Fruit fly (Drosophila melanogaster) whole organism, embryonic: Measurements from ENCODE around the gene RpS12.

Experiments used
- Aef1 ChIP-seq: fragments of 200-800 bp; sonication (Bioruptor generic); IDR thresholded peaks from 3 replicates; pipeline ENCODE4 v1.3.6; 2022; ENCODE audit warnings: missing biosample characterization, missing genetic modification characterization
- Antp ChIP-seq: fragments of 200-800 bp; sonication (Bioruptor generic); optimal IDR thresholded peaks from 3 replicates; lab custom pipeline; 2016; ENCODE audit warnings: missing biosample characterization, missing genetic modification characterization
- BEAF-32 ChIP-seq: fragments of 200-800 bp; sonication (Bioruptor generic); optimal IDR thresholded peaks from 3 replicates; lab custom pipeline; 2017; ENCODE audit warnings: missing biosample characterization, missing genetic modification characterization, mild to moderate bottlenecking, moderate library complexity, missing genetic modification reagents
- CG10147 ChIP-seq: fragments of 200-800 bp; sonication (Bioruptor generic); optimal IDR thresholded peaks from 2 replicates; lab custom pipeline; 2019; ENCODE audit warnings: missing biosample characterization, mild to moderate bottlenecking, missing genetic modification characterization, moderate library complexity
- CG1024 ChIP-seq: fragments of 200-800 bp; sonication (Bioruptor generic); IDR thresholded peaks from 2 replicates; pipeline ENCODE4 v1.3.6; 2022; ENCODE audit warnings: missing biosample characterization, missing genetic modification characterization
- CG10267 ChIP-seq: fragments of 200-800 bp; sonication (Bioruptor generic); optimal IDR thresholded peaks from 2 replicates; lab custom pipeline; 2018; ENCODE audit warnings: missing biosample characterization, mild to moderate bottlenecking, missing genetic modification characterization, moderate library complexity
- CG11093 ChIP-seq: fragments of 200-800 bp; sonication (Bioruptor generic); IDR thresholded peaks from 3 replicates; pipeline ENCODE4 v1.3.6; 2022; ENCODE audit warnings: missing biosample characterization, missing genetic modification characterization
- CG14441 ChIP-seq: fragments of 200-800 bp; sonication (Bioruptor generic); IDR thresholded peaks from 2 replicates; pipeline ENCODE4 v1.3.6; 2022; ENCODE audit warnings: missing biosample characterization, missing genetic modification characterization
- CG16813 ChIP-seq: fragments of 200-800 bp; sonication (Bioruptor generic); IDR thresholded peaks from 3 replicates; pipeline ENCODE4 v1.3.6; 2022; ENCODE audit warnings: missing biosample characterization, missing genetic modification characterization; ENCODE audit not compliant: partially characterized antibody
- CG16863 ChIP-seq: fragments of 200-800 bp; sonication (Bioruptor generic); optimal IDR thresholded peaks from 3 replicates; lab custom pipeline; 2016; ENCODE audit warnings: missing biosample characterization, missing genetic modification characterization
- CG2875 ChIP-seq: fragments of 200-800 bp; sonication (Bioruptor generic); optimal IDR thresholded peaks from 2 replicates; lab custom pipeline; 2017; ENCODE audit warnings: missing biosample characterization, mild to moderate bottlenecking, missing genetic modification characterization, missing genetic modification reagents
- CG30020 ChIP-seq: fragments of 200-800 bp; optimal IDR thresholded peaks from 2 replicates; lab custom pipeline; 2019; ENCODE audit warnings: missing biosample characterization, mild to moderate bottlenecking, missing genetic modification characterization, moderate library complexity
- CG3847 ChIP-seq: fragments of 200-800 bp; sonication (Bioruptor generic); IDR thresholded peaks from 2 replicates; pipeline ENCODE4 v1.3.6; 2022; ENCODE audit warnings: missing biosample characterization, missing genetic modification characterization
- CG42726 ChIP-seq: fragments of 200-800 bp; sonication (Bioruptor generic); IDR thresholded peaks from 2 replicates; pipeline ENCODE4 v1.3.6; 2022; ENCODE audit warnings: missing biosample characterization, missing genetic modification characterization; ENCODE audit not compliant: partially characterized antibody
- CG43689 ChIP-seq: fragments of 200-800 bp; sonication (Bioruptor generic); IDR thresholded peaks from 2 replicates; pipeline ENCODE4 v1.3.6; 2022; ENCODE audit warnings: missing biosample characterization, missing genetic modification characterization
- CG7745 ChIP-seq: fragments of 200-800 bp; sonication (Bioruptor generic); optimal IDR thresholded peaks from 2 replicates; lab custom pipeline; 2018; ENCODE audit warnings: missing biosample characterization, mild to moderate bottlenecking, missing genetic modification characterization, moderate library complexity
- CG8290 ChIP-seq, 3 experiments: fragments of 200-800 bp; sonication (Bioruptor generic); optimal IDR thresholded peaks; 2 replicates each; lab custom pipeline; 2016 to 2019; ENCODE audit warnings: missing biosample characterization in 3 of 3, missing genetic modification characterization in 3 of 3, mild to moderate bottlenecking in 2 of 3, moderate library complexity in 1 of 3
- CG8478 ChIP-seq: fragments of >200 bp; optimal IDR thresholded peaks from 2 replicates; lab custom pipeline; 2018
- CG8765 ChIP-seq: fragments of 200-800 bp; sonication (Bioruptor generic); IDR thresholded peaks from 2 replicates; pipeline ENCODE4 v1.3.6; 2022; ENCODE audit warnings: missing biosample characterization, missing genetic modification characterization
- CG8944 ChIP-seq: fragments of 200-800 bp; sonication (Bioruptor generic); optimal IDR thresholded peaks from 3 replicates; lab custom pipeline; 2016; ENCODE audit warnings: missing biosample characterization, missing genetic modification characterization
- CG9932 ChIP-seq: fragments of 200-800 bp; sonication (Bioruptor generic); IDR thresholded peaks from 2 replicates; pipeline ENCODE4 v1.3.6; 2022; ENCODE audit warnings: missing biosample characterization, missing genetic modification characterization
- CTCF ChIP-seq: fragments of 200-800 bp; sonication (Bioruptor generic); optimal IDR thresholded peaks from 2 replicates; lab custom pipeline; 2017; ENCODE audit warnings: missing biosample characterization, mild to moderate bottlenecking, missing genetic modification characterization, moderate library complexity
- HmgZ ChIP-seq: fragments of 200-800 bp; sonication (Bioruptor generic); optimal IDR thresholded peaks from 2 replicates; lab custom pipeline; 2018; ENCODE audit warnings: missing biosample characterization, mild to moderate bottlenecking, missing genetic modification characterization
- Hmr ChIP-seq: fragments of 200-800 bp; sonication (Bioruptor generic); optimal IDR thresholded peaks from 3 replicates; lab custom pipeline; 2017; ENCODE audit warnings: mild to moderate bottlenecking, missing biosample characterization, missing genetic modification reagents, missing genetic modification characterization
- Hr39 ChIP-seq: fragments of >200 bp; optimal IDR thresholded peaks from 2 replicates; lab custom pipeline; 2017
- Lhr ChIP-seq: fragments of 200-800 bp; sonication (Bioruptor generic); optimal IDR thresholded peaks from 3 replicates; lab custom pipeline; 2017; ENCODE audit warnings: mild to moderate bottlenecking, missing biosample characterization, missing genetic modification reagents, missing genetic modification characterization
- Sox102F ChIP-seq: fragments of 200-800 bp; sonication (Bioruptor generic); optimal IDR thresholded peaks from 2 replicates; lab custom pipeline; 2018; ENCODE audit warnings: missing biosample characterization, mild to moderate bottlenecking, missing genetic modification characterization, moderate library complexity
- Xbp1 ChIP-seq: fragments of 200-800 bp; sonication (Bioruptor generic); optimal IDR thresholded peaks from 3 replicates; lab custom pipeline; 2016; ENCODE audit warnings: missing biosample characterization, mild to moderate bottlenecking, missing genetic modification characterization
- abd-A ChIP-seq: fragments of 200-800 bp; sonication (Bioruptor generic); optimal IDR thresholded peaks from 3 replicates; lab custom pipeline; 2019; ENCODE audit warnings: missing biosample characterization, mild to moderate bottlenecking, missing genetic modification characterization, moderate library complexity
- al ChIP-seq: fragments of 200-800 bp; sonication (Bioruptor generic); IDR thresholded peaks from 2 replicates; pipeline ENCODE4 v1.3.6; 2022; ENCODE audit warnings: missing biosample characterization, missing genetic modification characterization
- amos ChIP-seq: fragments of 200-800 bp; sonication (Bioruptor generic); IDR thresholded peaks from 2 replicates; pipeline ENCODE4 v1.3.6; 2022; ENCODE audit warnings: missing biosample characterization, missing genetic modification characterization; ENCODE audit not compliant: partially characterized antibody
- ato ChIP-seq: fragments of 200-800 bp; sonication (Bioruptor generic); IDR thresholded peaks from 2 replicates; pipeline ENCODE4 v1.3.6; 2022; ENCODE audit warnings: missing biosample characterization, missing genetic modification characterization; ENCODE audit not compliant: partially characterized antibody
- br ChIP-seq: fragments of >200 bp; optimal IDR thresholded peaks from 2 replicates; lab custom pipeline; 2017
- cg ChIP-seq: fragments of 200-800 bp; sonication (Bioruptor generic); optimal IDR thresholded peaks from 3 replicates; lab custom pipeline; 2019; ENCODE audit warnings: missing biosample characterization, mild to moderate bottlenecking, missing genetic modification characterization, moderate library complexity
- danr ChIP-seq: fragments of 200-800 bp; sonication (Bioruptor generic); IDR thresholded peaks from 2 replicates; pipeline ENCODE4 v1.3.6; 2022; ENCODE audit warnings: missing biosample characterization, missing genetic modification characterization
- dm ChIP-seq: fragments of 200-800 bp; sonication (Bioruptor generic); optimal IDR thresholded peaks from 3 replicates; lab custom pipeline; 2016; ENCODE audit warnings: missing biosample characterization, missing genetic modification characterization
- hbn ChIP-seq: fragments of 200-800 bp; sonication (Bioruptor generic); IDR thresholded peaks from 2 replicates; pipeline ENCODE4 v1.3.6; 2022; ENCODE audit warnings: missing biosample characterization, missing genetic modification characterization; ENCODE audit not compliant: partially characterized antibody
- inv ChIP-seq: fragments of 200-800 bp; sonication (Bioruptor generic); IDR thresholded peaks from 2 replicates; pipeline ENCODE4 v1.3.6; 2022; ENCODE audit warnings: missing biosample characterization, missing genetic modification characterization; ENCODE audit not compliant: partially characterized antibody
- klu ChIP-seq: fragments of 200-800 bp; sonication (Bioruptor generic); IDR thresholded peaks from 2 replicates; pipeline ENCODE4 v1.3.6; 2022; ENCODE audit warnings: missing biosample characterization, missing genetic modification characterization
- lbe ChIP-seq: fragments of 200-800 bp; sonication (Bioruptor generic); optimal IDR thresholded peaks from 2 replicates; lab custom pipeline; 2016; ENCODE audit warnings: missing biosample characterization, mild to moderate bottlenecking, missing genetic modification characterization
- lmd ChIP-seq: fragments of 200-800 bp; sonication (Bioruptor generic); IDR thresholded peaks from 2 replicates; pipeline ENCODE4 v1.3.6; 2022; ENCODE audit warnings: missing biosample characterization, missing genetic modification characterization
- mam ChIP-seq: fragments of 200-800 bp; sonication (Bioruptor generic); optimal IDR thresholded peaks from 3 replicates; lab custom pipeline; 2016; ENCODE audit warnings: missing biosample characterization, missing genetic modification characterization
- pros ChIP-seq: fragments of 200-800 bp; sonication (Bioruptor generic); optimal IDR thresholded peaks from 3 replicates; lab custom pipeline; 2019; ENCODE audit warnings: missing biosample characterization, mild to moderate bottlenecking, missing genetic modification characterization, moderate library complexity
- pzg ChIP-seq: fragments of 200-800 bp; sonication (Bioruptor generic); optimal IDR thresholded peaks from 3 replicates; lab custom pipeline; 2018; ENCODE audit warnings: missing biosample characterization, mild to moderate bottlenecking, missing genetic modification characterization, moderate library complexity
- sens-2 ChIP-seq: fragments of 200-800 bp; sonication (Bioruptor generic); IDR thresholded peaks from 2 replicates; pipeline ENCODE4 v1.3.6; 2022; ENCODE audit warnings: missing biosample characterization, missing genetic modification characterization
- slp2 ChIP-seq: fragments of 200-800 bp; sonication (Bioruptor generic); optimal IDR thresholded peaks from 2 replicates; lab custom pipeline; 2016; ENCODE audit warnings: missing biosample characterization, missing genetic modification characterization
- sob ChIP-seq: fragments of 200-800 bp; sonication (Bioruptor generic); IDR thresholded peaks from 2 replicates; pipeline ENCODE4 v1.3.6; 2022; ENCODE audit warnings: missing biosample characterization, missing genetic modification characterization
- tll ChIP-seq, 2 experiments: fragments of 200-800 bp in 1 of 2; fragments of >200 bp in 1 of 2; sonication (Bioruptor generic) in 1 of 2; optimal IDR thresholded peaks; 2 replicates each; lab custom pipeline; 2017 to 2019; ENCODE audit warnings: missing biosample characterization in 2 of 2, missing genetic modification characterization in 2 of 2, mild to moderate bottlenecking in 1 of 2, moderate library complexity in 1 of 2
- tna ChIP-seq: fragments of 200-800 bp; sonication (Bioruptor generic); IDR thresholded peaks from 2 replicates; pipeline ENCODE4 v1.3.6; 2022; ENCODE audit warnings: missing biosample characterization, missing genetic modification characterization; ENCODE audit not compliant: partially characterized antibody
- unpg ChIP-seq: fragments of 200-800 bp; sonication (Bioruptor generic); optimal IDR thresholded peaks from 3 replicates; lab custom pipeline; 2018; ENCODE audit warnings: missing biosample characterization, mild to moderate bottlenecking, missing genetic modification characterization, moderate library complexity

Gene RpS12

dm6 chr3L:13015195-13015822 lies 7.8 kb upstream of the RpS12 start, which contains the start of gene MICAL-like (continued):
- peak; percentile 2 for TF ChIP-seq CG8944 (GFP tag; lab: Kevin White, UChicago)
- TF ChIP-seq cg (GFP tag; lab: Kevin White, UChicago), result no peak
- no peak for TF ChIP-seq CG10267 (tag; lab: Kevin White, UChicago)
- TF ChIP-seq CG11093 (GFP tag; lab: Robert Waterston, UW), result no peak
- TF ChIP-seq HmgZ (tag; lab: Kevin White, UChicago), result peak; percentile 27
- TF ChIP-seq Xbp1, result peak; percentile 21
- TF ChIP-seq lbe (GFP tag; lab: Kevin White, UChicago), result no peak
- TF ChIP-seq CG14441 (GFP tag; lab: Robert Waterston, UW), result peak; percentile 36
- TF ChIP-seq al (GFP tag; lab: Robert Waterston, UW), result peak; percentile 40; the same call in 1 of the 2 replicates
- no peak for TF ChIP-seq CG2875 (GFP tag; lab: Kevin White, UChicago)
- peak; percentile 59 for TF ChIP-seq sob (GFP tag; lab: Robert Waterston, UW)
- TF ChIP-seq unpg (GFP tag; lab: Kevin White, UChicago), result no peak
- no peak for TF ChIP-seq Hmr (GFP tag; lab: Kevin White, UChicago)
- no peak for TF ChIP-seq CG16863 (GFP tag; lab: Kevin White, UChicago)
- no peak for TF ChIP-seq abd-A
- peak; percentile 75 for TF ChIP-seq BEAF-32 (GFP tag; lab: Kevin White, UChicago)
- peak; percentile 70 for TF ChIP-seq CG9932
- no peak for TF ChIP-seq CTCF
- TF ChIP-seq tna, result peak; percentile 72; the same call in 1 of the 2 replicates
- TF ChIP-seq CG10147 (GFP tag; lab: Kevin White, UChicago), result no peak
- TF ChIP-seq Hr39 (lab: Kevin White, UChicago), result no peak
- TF ChIP-seq Antp (GFP tag; lab: Kevin White, UChicago), result peak; percentile 47
- no peak for TF ChIP-seq CG8478 (lab: Kevin White, UChicago)
- TF ChIP-seq ato (GFP tag; lab: Robert Waterston, UW), result peak; percentile 36; the same call in 1 of the 2 replicates
- peak; percentile 90 for TF ChIP-seq inv (GFP tag; lab: Robert Waterston, UW)
- peak; percentile 36; the same call in 2 of the 3 replicates for TF ChIP-seq Aef1
- TF ChIP-seq danr (GFP tag; lab: Robert Waterston, UW), result 0 out of 2 replicates have a peak, but pooled peaks have one; percentile 22
- peak; percentile 73 for TF ChIP-seq CG16813 (GFP tag; lab: Robert Waterston, UW)
- TF ChIP-seq tll (GFP tag; optimal IDR thresholded peaks at IDR 0.05; lab: Kevin White, UChicago), result peak in 1 of 2 experiments; percentile 1
- no peak for TF ChIP-seq slp2 (GFP tag; lab: Kevin White, UChicago)
- TF ChIP-seq Lhr, result no peak
- TF ChIP-seq CG8765 (GFP tag; lab: Robert Waterston, UW), result no peak
- TF ChIP-seq dm (GFP tag; lab: Kevin White, UChicago), result no peak
- TF ChIP-seq hbn (GFP tag; lab: Robert Waterston, UW), result peak; percentile 88
- no peak for TF ChIP-seq sens-2
- TF ChIP-seq pzg (GFP tag; lab: Kevin White, UChicago), result peak; percentile 39
- 0 out of 2 replicates have a peak, but pooled peaks have one; percentile 46 for TF ChIP-seq CG42726 (GFP tag; lab: Robert Waterston, UW)
- TF ChIP-seq CG8290 (GFP tag; optimal IDR thresholded peaks at IDR 0.05; lab: Kevin White, UChicago), result peak; percentile 47
- peak; percentile 14 to 26 for TF ChIP-seq CG8290 (tag; optimal IDR thresholded peaks at IDR 0.05; lab: Kevin White, UChicago)
- TF ChIP-seq br (lab: Kevin White, UChicago), result no peak
- TF ChIP-seq amos (GFP tag; lab: Robert Waterston, UW), result peak; percentile 73
- TF ChIP-seq lmd, result peak; percentile 9; the same call in 1 of the 2 replicates
- TF ChIP-seq klu (GFP tag; lab: Robert Waterston, UW), result no peak
- TF ChIP-seq Sox102F, result no peak
- TF ChIP-seq CG7745 (tag; lab: Kevin White, UChicago), result no peak
- no peak for TF ChIP-seq CG43689 (GFP tag; lab: Robert Waterston, UW)
- no peak for TF ChIP-seq pros (GFP tag; lab: Kevin White, UChicago)
- no peak; the same call in 1 of the 2 replicates for TF ChIP-seq CG3847 (GFP tag; lab: Robert Waterston, UW)
- peak; percentile 54 for TF ChIP-seq mam
- no peak for TF ChIP-seq CG30020 (tag; lab: Kevin White, UChicago)
- 0 out of 2 replicates have a peak, but pooled peaks have one; percentile 10 for TF ChIP-seq CG1024 (GFP tag; lab: Robert Waterston, UW)
